Worm (Caenorhabditis elegans): ENCODE measurements around the gene dyf-4.

DNA sequence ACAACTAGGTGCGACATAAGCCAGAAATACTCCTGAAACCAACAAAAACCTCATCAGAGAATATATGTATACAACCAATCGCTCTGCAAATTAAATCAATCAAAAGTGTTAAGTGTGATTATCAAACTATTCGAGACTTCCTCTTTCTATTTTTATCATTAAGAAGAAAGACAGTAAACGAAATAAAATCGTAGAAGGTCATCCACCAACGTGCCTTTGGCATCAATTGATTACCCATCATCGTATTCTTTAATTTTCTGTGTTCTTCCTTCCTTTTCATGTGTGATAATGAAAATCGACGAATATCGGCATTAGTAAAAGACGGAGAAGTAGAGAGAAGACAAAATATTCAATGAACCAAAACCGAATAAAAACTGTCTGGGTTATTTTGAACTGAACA is 13.6 kb downstream of the dyf-4 start:
- TF ChIP-seq ceh-82 (tag; optimal IDR thresholded peaks at IDR 0.05) (no peak), pha-4 (tag; optimal IDR thresholded peaks at IDR 0.05) (no peak), nhr-77 (tag; optimal IDR thresholded peaks at IDR 0.05) (no peak), zag-1 (tag; optimal IDR thresholded peaks at IDR 0.05) (no peak), fos-1 (tag; optimal IDR thresholded peaks at IDR 0.05) (no peak), pqm-1 (tag; optimal IDR thresholded peaks at IDR 0.05) (no peak), ama-1 (optimal IDR thresholded peaks at IDR 0.05) (no peak), fkh-10 (GFP tag; optimal IDR thresholded peaks at IDR 0.05) (no peak), ceh-16 (tag; optimal IDR thresholded peaks at IDR 0.05) (no peak), nhr-237 (tag; optimal IDR thresholded peaks at IDR 0.05) (no peak), egl-27 (tag; optimal IDR thresholded peaks at IDR 0.05) (no peak), snpc-4 (tag; optimal IDR thresholded peaks at IDR 0.05) (no peak), skn-1 (tag; optimal IDR thresholded peaks at IDR 0.05) (no peak), hmg-11 (tag; optimal IDR thresholded peaks at IDR 0.05) (no peak)
